Fruit fly (Drosophila melanogaster) whole organism, embryonic: ENCODE measurements around the gene CG42656.
A peak's percentile ranks its signal among the peaks of the same experiment; 100 is the strongest.

ENCODE experiments used
- Abd-B ChIP-seq: fragments of 200-800 bp; sonication (Bioruptor generic); optimal IDR thresholded peaks from 2 replicates; lab custom pipeline; 2018; ENCODE audit warnings: missing biosample characterization, mild to moderate bottlenecking, missing genetic modification characterization, moderate library complexity
- Adf1 ChIP-seq: fragments of 200-800 bp; sonication (Bioruptor generic); IDR thresholded peaks from 2 replicates; pipeline ENCODE4 v1.3.6; 2022; ENCODE audit warnings: missing biosample characterization, missing genetic modification characterization
- Antp ChIP-seq: fragments of 200-800 bp; sonication (Bioruptor generic); optimal IDR thresholded peaks from 3 replicates; lab custom pipeline; 2016; ENCODE audit warnings: missing biosample characterization, missing genetic modification characterization
- BEAF-32 ChIP-seq: fragments of 200-800 bp; sonication (Bioruptor generic); optimal IDR thresholded peaks from 3 replicates; lab custom pipeline; 2017; ENCODE audit warnings: missing biosample characterization, missing genetic modification characterization, mild to moderate bottlenecking, moderate library complexity, missing genetic modification reagents
- CG10274 ChIP-seq: fragments of 200-800 bp; sonication (Bioruptor generic); optimal IDR thresholded peaks from 3 replicates; lab custom pipeline; 2017; ENCODE audit warnings: missing biosample characterization, mild to moderate bottlenecking, missing genetic modification characterization
- CG10321 ChIP-seq: fragments of 200-800 bp; sonication (Bioruptor generic); IDR thresholded peaks from 2 replicates; pipeline ENCODE4 v1.3.6; 2022; ENCODE audit warnings: missing biosample characterization, missing genetic modification characterization
- CG12236 ChIP-seq: fragments of 200-800 bp; sonication (Bioruptor generic); optimal IDR thresholded peaks from 2 replicates; lab custom pipeline; 2016; ENCODE audit warnings: missing biosample characterization, missing genetic modification characterization
- CG13123 ChIP-seq: fragments of 200-800 bp; sonication (Bioruptor generic); optimal IDR thresholded peaks from 2 replicates; lab custom pipeline; 2016; ENCODE audit warnings: missing biosample characterization, missing genetic modification characterization
- CG13624 ChIP-seq: fragments of 200-800 bp; sonication (Bioruptor generic); optimal IDR thresholded peaks from 2 replicates; lab custom pipeline; 2016; ENCODE audit warnings: missing biosample characterization, missing genetic modification characterization
- CG17568 ChIP-seq: fragments of 200-800 bp; sonication (Bioruptor generic); optimal IDR thresholded peaks from 2 replicates; lab custom pipeline; 2018; ENCODE audit warnings: missing biosample characterization, mild to moderate bottlenecking, missing genetic modification characterization, moderate library complexity
- CG17912 ChIP-seq: fragments of 200-800 bp; sonication (Bioruptor generic); optimal IDR thresholded peaks from 2 replicates; lab custom pipeline; 2018; ENCODE audit warnings: missing biosample characterization, mild to moderate bottlenecking, missing genetic modification characterization
- CG2889 ChIP-seq: fragments of 200-800 bp; sonication (Bioruptor generic); IDR thresholded peaks from 3 replicates; pipeline ENCODE4 v1.3.6; 2022; ENCODE audit warnings: missing biosample characterization, missing genetic modification characterization
- CG34376 ChIP-seq: fragments of 200-800 bp; sonication (Bioruptor generic); optimal IDR thresholded peaks from 2 replicates; lab custom pipeline; 2018; ENCODE audit warnings: missing biosample characterization, mild to moderate bottlenecking, missing genetic modification characterization
- CG3838 ChIP-seq: fragments of 200-800 bp; sonication (Bioruptor generic); optimal IDR thresholded peaks from 3 replicates; lab custom pipeline; 2016; ENCODE audit warnings: missing biosample characterization, missing genetic modification characterization
- CG4707 ChIP-seq: fragments of 200-800 bp; sonication (Bioruptor generic); optimal IDR thresholded peaks from 2 replicates; lab custom pipeline; 2018; ENCODE audit warnings: missing biosample characterization, mild to moderate bottlenecking, missing genetic modification characterization, moderate library complexity
- CG5180 ChIP-seq: fragments of 200-800 bp; sonication (Bioruptor generic); optimal IDR thresholded peaks from 3 replicates; lab custom pipeline; 2017; ENCODE audit warnings: missing biosample characterization, missing genetic modification characterization, mild to moderate bottlenecking, moderate library complexity, missing genetic modification reagents
- CG5953 ChIP-seq: fragments of 200-800 bp; sonication (Bioruptor generic); IDR thresholded peaks from 2 replicates; pipeline ENCODE4 v1.3.6; 2022; ENCODE audit warnings: missing biosample characterization, missing genetic modification characterization
- CG6854 ChIP-seq: fragments of 200-800 bp; sonication (Bioruptor generic); optimal IDR thresholded peaks from 3 replicates; lab custom pipeline; 2017; ENCODE audit warnings: missing biosample characterization, mild to moderate bottlenecking, missing genetic modification characterization
- CG7928 ChIP-seq: fragments of 200-800 bp; sonication (Bioruptor generic); optimal IDR thresholded peaks from 2 replicates; lab custom pipeline; 2017; ENCODE audit warnings: missing biosample characterization, mild to moderate bottlenecking, missing genetic modification characterization
- CG7963 ChIP-seq: fragments of 200-800 bp; sonication (Bioruptor generic); IDR thresholded peaks from 3 replicates; pipeline ENCODE4 v1.3.6; 2022; ENCODE audit warnings: missing biosample characterization, missing genetic modification characterization; ENCODE audit not compliant: partially characterized antibody
- CG8765 ChIP-seq: fragments of 200-800 bp; sonication (Bioruptor generic); IDR thresholded peaks from 2 replicates; pipeline ENCODE4 v1.3.6; 2022; ENCODE audit warnings: missing biosample characterization, missing genetic modification characterization
- CG9797 ChIP-seq: fragments of 200-800 bp; sonication (Bioruptor generic); optimal IDR thresholded peaks from 3 replicates; lab custom pipeline; 2018; ENCODE audit warnings: missing biosample characterization, mild to moderate bottlenecking, missing genetic modification characterization
- CG9817 ChIP-seq: fragments of 200-800 bp; sonication (Bioruptor generic); optimal IDR thresholded peaks from 2 replicates; lab custom pipeline; 2018; ENCODE audit warnings: missing biosample characterization, mild to moderate bottlenecking, missing genetic modification characterization, moderate library complexity
- D19B ChIP-seq: fragments of 200-800 bp; sonication (Bioruptor generic); optimal IDR thresholded peaks from 2 replicates; lab custom pipeline; 2017; ENCODE audit warnings: missing biosample characterization, mild to moderate bottlenecking, missing genetic modification characterization
- E2f1 ChIP-seq: fragments of 200-800 bp; sonication (Bioruptor generic); IDR thresholded peaks from 2 replicates; pipeline ENCODE4 v1.3.6; 2022; ENCODE audit warnings: missing biosample characterization, missing genetic modification characterization
- E2f2 ChIP-seq: fragments of 200-800 bp; sonication (Bioruptor generic); IDR thresholded peaks from 2 replicates; pipeline ENCODE4 v1.3.6; 2022; ENCODE audit warnings: missing biosample characterization, missing genetic modification characterization
- HHEX ChIP-seq: fragments of 200-800 bp; sonication (Bioruptor generic); optimal IDR thresholded peaks from 3 replicates; lab custom pipeline; 2017; ENCODE audit warnings: missing biosample characterization, mild to moderate bottlenecking, missing genetic modification characterization, missing genetic modification reagents
- Hey ChIP-seq: fragments of 200-800 bp; sonication (Bioruptor generic); optimal IDR thresholded peaks from 3 replicates; lab custom pipeline; 2018; ENCODE audit warnings: missing biosample characterization, mild to moderate bottlenecking, missing genetic modification characterization
- HmgD ChIP-seq: fragments of 200-800 bp; sonication (Bioruptor generic); optimal IDR thresholded peaks from 3 replicates; lab custom pipeline; 2016; ENCODE audit warnings: missing biosample characterization, missing genetic modification characterization
- MTF-1 ChIP-seq: fragments of 200-800 bp; sonication (Bioruptor generic); optimal IDR thresholded peaks from 2 replicates; lab custom pipeline; 2018; ENCODE audit warnings: missing biosample characterization, mild to moderate bottlenecking, missing genetic modification characterization, borderline replicate concordance
- NC2α ChIP-seq: fragments of 200-800 bp; sonication (Bioruptor generic); optimal IDR thresholded peaks from 2 replicates; lab custom pipeline; 2016; ENCODE audit warnings: missing biosample characterization, missing genetic modification characterization
- Vsx1 ChIP-seq: fragments of 200-800 bp; sonication (Bioruptor generic); optimal IDR thresholded peaks from 2 replicates; lab custom pipeline; 2017; ENCODE audit warnings: missing biosample characterization, mild to moderate bottlenecking, missing genetic modification characterization, missing genetic modification reagents
- Xbp1 ChIP-seq: fragments of 200-800 bp; sonication (Bioruptor generic); optimal IDR thresholded peaks from 3 replicates; lab custom pipeline; 2016; ENCODE audit warnings: missing biosample characterization, mild to moderate bottlenecking, missing genetic modification characterization
- dan ChIP-seq: fragments of 200-800 bp; sonication (Bioruptor generic); IDR thresholded peaks from 2 replicates; pipeline ENCODE4 v1.3.6; 2022; ENCODE audit warnings: missing biosample characterization, missing genetic modification characterization
- dm ChIP-seq: fragments of 200-800 bp; sonication (Bioruptor generic); optimal IDR thresholded peaks from 3 replicates; lab custom pipeline; 2016; ENCODE audit warnings: missing biosample characterization, missing genetic modification characterization
- grn ChIP-seq: fragments of 200-800 bp; sonication (Bioruptor generic); optimal IDR thresholded peaks from 3 replicates; lab custom pipeline; 2017; ENCODE audit warnings: missing biosample characterization, missing genetic modification characterization
- hkb ChIP-seq, 2 experiments: fragments of 200-800 bp in 1 of 2; fragments of >200 bp in 1 of 2; sonication (Bioruptor generic) in 1 of 2; IDR thresholded peaks in 1 of 2; optimal IDR thresholded peaks in 1 of 2; 2 replicates each; pipeline versions ENCODE4 v1.3.6 to Lab custom; 2017 to 2022; ENCODE audit warnings: missing biosample characterization in 1 of 2, missing genetic modification characterization in 1 of 2
- nom ChIP-seq: fragments of 200-800 bp; sonication (Bioruptor generic); optimal IDR thresholded peaks from 2 replicates; lab custom pipeline; 2017; ENCODE audit warnings: missing biosample characterization, missing genetic modification characterization, mild to moderate bottlenecking, moderate library complexity, missing genetic modification reagents
- pb ChIP-seq: fragments of 200-800 bp; sonication (Bioruptor generic); optimal IDR thresholded peaks from 3 replicates; lab custom pipeline; 2016; ENCODE audit warnings: missing biosample characterization, missing genetic modification characterization
- psq ChIP-seq: fragments of 200-800 bp; sonication (Bioruptor generic); optimal IDR thresholded peaks from 2 replicates; lab custom pipeline; 2017; ENCODE audit warnings: missing biosample characterization, missing genetic modification characterization
- rib ChIP-seq: fragments of 200-800 bp; sonication (Bioruptor generic); IDR thresholded peaks from 2 replicates; pipeline ENCODE4 v1.3.6; 2022; ENCODE audit warnings: missing biosample characterization, missing genetic modification characterization
- schlank ChIP-seq: fragments of 200-800 bp; sonication (Bioruptor generic); optimal IDR thresholded peaks from 2 replicates; lab custom pipeline; 2018; ENCODE audit warnings: missing biosample characterization, mild to moderate bottlenecking, missing genetic modification characterization
- scrt ChIP-seq: fragments of 200-800 bp; sonication (Bioruptor generic); optimal IDR thresholded peaks from 2 replicates; lab custom pipeline; 2018; ENCODE audit warnings: missing biosample characterization, mild to moderate bottlenecking, missing genetic modification characterization, moderate library complexity
- sens ChIP-seq: fragments of 200-800 bp; sonication (Bioruptor generic); peaks from one replicate; lab custom pipeline; 2016; ENCODE audit warnings: missing biosample characterization, missing genetic modification characterization
- seq ChIP-seq: fragments of 200-800 bp; sonication (Bioruptor generic); IDR thresholded peaks from 2 replicates; pipeline ENCODE4 v1.3.6; 2022; ENCODE audit warnings: missing biosample characterization, missing genetic modification characterization
- sna ChIP-seq: fragments of 200-800 bp; sonication (Bioruptor generic); IDR thresholded peaks from 2 replicates; pipeline ENCODE4 v1.3.6; 2022; ENCODE audit warnings: missing biosample characterization, missing genetic modification characterization; ENCODE audit not compliant: partially characterized antibody
- so ChIP-seq: fragments of 200-800 bp; sonication (Bioruptor generic); IDR thresholded peaks from 3 replicates; pipeline ENCODE4 v1.3.6; 2022; ENCODE audit warnings: missing biosample characterization, missing genetic modification characterization
- sob ChIP-seq: fragments of 200-800 bp; sonication (Bioruptor generic); IDR thresholded peaks from 2 replicates; pipeline ENCODE4 v1.3.6; 2022; ENCODE audit warnings: missing biosample characterization, missing genetic modification characterization
- ssp ChIP-seq: fragments of 200-800 bp; sonication (Bioruptor generic); IDR thresholded peaks from 2 replicates; pipeline ENCODE4 v1.3.6; 2022; ENCODE audit warnings: missing biosample characterization, missing genetic modification characterization
- toy ChIP-seq: fragments of 200-800 bp; sonication (Bioruptor generic); IDR thresholded peaks from 2 replicates; pipeline ENCODE4 v1.3.6; 2022; ENCODE audit warnings: missing biosample characterization, missing genetic modification characterization
- tup ChIP-seq: fragments of 200-800 bp; sonication (Bioruptor generic); optimal IDR thresholded peaks from 2 replicates; lab custom pipeline; 2016; ENCODE audit warnings: missing biosample characterization, mild to moderate bottlenecking, missing genetic modification characterization, moderate library complexity
- yki ChIP-seq: fragments of >200 bp; optimal IDR thresholded peaks from 3 replicates; lab custom pipeline; 2018

Gene CG42656

dm6 chr3R:7515599-7516069 lies 22.6 kb upstream of the CG42656 start, which contains the start of gene alpha-Est8 (continued):
- TF ChIP-seq CG10274 (GFP tag; lab: Kevin White, UChicago) (no peak), Abd-B (no peak), CG7928 (GFP tag; lab: Kevin White, UChicago) (no peak), CG3838 (no peak), CG5180 (GFP tag; lab: Kevin White, UChicago) (no peak), Antp (no peak), CG6854 (GFP tag; lab: Kevin White, UChicago) (peak; percentile 2), CG7963 (GFP tag; lab: Robert Waterston, UW) (no peak), NC2α (GFP tag; lab: Kevin White, UChicago) (no peak), so (GFP tag; lab: Robert Waterston, UW) (no peak), yki (lab: Kevin White, UChicago) (no peak), Xbp1 (GFP tag; lab: Kevin White, UChicago) (no peak), CG13123 (no peak), schlank (no peak), dan (GFP tag; lab: Robert Waterston, UW) (no peak), CG9817 (tag; lab: Kevin White, UChicago) (no peak), toy (no peak), CG17568 (GFP tag; lab: Kevin White, UChicago) (no peak), CG9797 (no peak), CG12236 (GFP tag; lab: Kevin White, UChicago) (no peak), CG5953 (GFP tag; lab: Robert Waterston, UW) (no peak), BEAF-32 (GFP tag; lab: Kevin White, UChicago) (no peak), dm (GFP tag; lab: Kevin White, UChicago) (no peak), ssp (GFP tag; lab: Robert Waterston, UW) (no peak), scrt (GFP tag; lab: Kevin White, UChicago) (peak; percentile 1), sna (GFP tag; lab: Robert Waterston, UW) (0 out of 2 replicates have a peak, but pooled peaks have one; percentile 22), rib (GFP tag; lab: Robert Waterston, UW) (no peak), CG2889 (GFP tag; lab: Robert Waterston, UW) (no peak), pb (GFP tag; lab: Kevin White, UChicago) (no peak), CG4707 (GFP tag; lab: Kevin White, UChicago) (no peak), CG10321 (GFP tag; lab: Robert Waterston, UW) (no peak), E2f2 (GFP tag; lab: Robert Waterston, UW) (no peak), hkb (optimal IDR thresholded peaks at IDR 0.05; lab: Kevin White, UChicago) (no peak), hkb (GFP tag; IDR thresholded peaks at IDR 0.05; lab: Robert Waterston, UW) (no peak), MTF-1 (no peak), sob (GFP tag; lab: Robert Waterston, UW) (no peak), CG13624 (GFP tag; lab: Kevin White, UChicago) (no peak), CG17912 (GFP tag; lab: Kevin White, UChicago) (no peak), Vsx1 (GFP tag; lab: Kevin White, UChicago) (no peak), HmgD (GFP tag; lab: Kevin White, UChicago) (no peak), D19B (GFP tag; lab: Kevin White, UChicago) (no peak), seq (GFP tag; lab: Robert Waterston, UW) (no peak), sens (GFP tag; lab: Kevin White, UChicago) (peak; percentile 41), E2f1 (GFP tag; lab: Robert Waterston, UW) (no peak), tup (GFP tag; lab: Kevin White, UChicago) (no peak), psq (GFP tag; lab: Kevin White, UChicago) (no peak), HHEX (GFP tag; lab: Kevin White, UChicago) (peak; percentile 21), grn (GFP tag; lab: Kevin White, UChicago) (no peak), Hey (tag; lab: Kevin White, UChicago) (peak; percentile 88), CG8765 (no peak), nom (GFP tag; lab: Kevin White, UChicago) (no peak), Adf1 (peak; percentile 63; the same call in 1 of the 2 replicates), CG34376 (peak; percentile 84)
